Worm (Caenorhabditis elegans) whole organism, L2 larva: Measurements from ENCODE around the gene cnb-1.

Source experiments
- F13H6.1 ChIP-seq: sonication (generic microtip); optimal IDR thresholded peaks from 2 replicates; lab custom pipeline; 2016; ENCODE audit warnings: missing genetic modification characterization, missing compliant biosample characterization
- Y55F3AM.14 ChIP-seq: fragments of 200-800 bp; sonication (Bioruptor generic); optimal IDR thresholded peaks from 2 replicates; lab custom pipeline; 2018; ENCODE audit warnings: mild to moderate bottlenecking, missing genetic modification characterization, missing compliant biosample characterization
- ama-1 ChIP-seq: fragments of 150-350 bp; optimal IDR thresholded peaks from 2 replicates; lab custom pipeline; 2018; ENCODE audit warnings: inconsistent platforms
- ceh-82 ChIP-seq: fragments of 150-350 bp; optimal IDR thresholded peaks from 2 replicates; lab custom pipeline; 2014; ENCODE audit warnings: missing biosample characterization, missing genetic modification characterization
- crh-2 ChIP-seq: sonication (generic microtip); optimal IDR thresholded peaks from 2 replicates; lab custom pipeline; 2017; ENCODE audit warnings: missing biosample characterization, missing genetic modification characterization
- egl-27 ChIP-seq: sonication (generic microtip); optimal IDR thresholded peaks from 3 replicates; lab custom pipeline; 2017; ENCODE audit warnings: missing biosample characterization, missing genetic modification reagents, missing genetic modification characterization
- elt-1 ChIP-seq: fragments of 150-350 bp; optimal IDR thresholded peaks from 2 replicates; lab custom pipeline; 2014; ENCODE audit warnings: missing biosample characterization, missing genetic modification characterization
- elt-3 ChIP-seq: sonication (generic microtip); optimal IDR thresholded peaks from 2 replicates; lab custom pipeline; 2017; ENCODE audit warnings: missing biosample characterization, missing genetic modification characterization
- fos-1 ChIP-seq: fragments of 150-350 bp; optimal IDR thresholded peaks from 2 replicates; lab custom pipeline; 2014; ENCODE audit warnings: missing biosample characterization, missing genetic modification characterization
- gmeb-1 ChIP-seq: fragments of 150-350 bp; optimal IDR thresholded peaks from 2 replicates; lab custom pipeline; 2014; ENCODE audit warnings: missing biosample characterization, missing genetic modification characterization
- lin-39 ChIP-seq: fragments of 150-350 bp; optimal IDR thresholded peaks from 2 replicates; lab custom pipeline; 2014; ENCODE audit warnings: missing biosample characterization, missing genetic modification reagents, missing genetic modification characterization
- lsy-2 ChIP-seq, 2 experiments: fragments of 150-350 bp in 1 of 2; sonication (generic microtip) in 1 of 2; optimal IDR thresholded peaks; 2 replicates each; lab custom pipeline; 2014 to 2017; ENCODE audit warnings: missing biosample characterization in 2 of 2, missing genetic modification characterization in 2 of 2
- mbf-1 ChIP-seq: sonication (generic microtip); optimal IDR thresholded peaks from 2 replicates; lab custom pipeline; 2017; ENCODE audit warnings: missing biosample characterization, missing genetic modification characterization
- mdl-1 ChIP-seq, 2 experiments: fragments of 150-350 bp in 1 of 2; sonication (generic microtip) in 1 of 2; optimal IDR thresholded peaks; 2 replicates each; lab custom pipeline; 2017; ENCODE audit warnings: missing biosample characterization in 2 of 2, missing genetic modification characterization in 2 of 2
- nhr-10 ChIP-seq: sonication (generic microtip); optimal IDR thresholded peaks from 2 replicates; lab custom pipeline; 2017; ENCODE audit warnings: missing biosample characterization, missing genetic modification characterization
- nhr-11 ChIP-seq: fragments of 150-350 bp; optimal IDR thresholded peaks from 2 replicates; lab custom pipeline; 2014; ENCODE audit warnings: missing biosample characterization, missing genetic modification characterization
- nhr-12 ChIP-seq: fragments of 150-350 bp; optimal IDR thresholded peaks from 2 replicates; lab custom pipeline; 2014; ENCODE audit warnings: missing biosample characterization, missing genetic modification characterization
- nhr-129 ChIP-seq: fragments of 150-350 bp; optimal IDR thresholded peaks from 2 replicates; lab custom pipeline; 2014; ENCODE audit warnings: missing biosample characterization, missing genetic modification characterization
- nhr-21 ChIP-seq: fragments of 150-350 bp; optimal IDR thresholded peaks from 2 replicates; lab custom pipeline; 2014; ENCODE audit warnings: missing biosample characterization, missing genetic modification characterization
- nhr-23 ChIP-seq: fragments of 150-350 bp; optimal IDR thresholded peaks from 2 replicates; lab custom pipeline; 2014; ENCODE audit warnings: missing biosample characterization, missing genetic modification reagents, missing genetic modification characterization
- nhr-237 ChIP-seq: fragments of 150-350 bp; optimal IDR thresholded peaks from 2 replicates; lab custom pipeline; 2014; ENCODE audit warnings: missing biosample characterization, missing genetic modification characterization
- nhr-25 ChIP-seq: fragments of 150-350 bp; sonication (generic microtip); optimal IDR thresholded peaks from 3 replicates; lab custom pipeline; 2014; ENCODE audit warnings: missing biosample characterization, missing genetic modification characterization
- nhr-77 ChIP-seq: fragments of 150-350 bp; optimal IDR thresholded peaks from 2 replicates; lab custom pipeline; 2014; ENCODE audit warnings: missing biosample characterization, missing genetic modification characterization
- sem-4 ChIP-seq: fragments of 150-350 bp; optimal IDR thresholded peaks from 2 replicates; lab custom pipeline; 2014; ENCODE audit warnings: missing biosample characterization, missing genetic modification reagents, missing genetic modification characterization
- sma-3 ChIP-seq: sonication (generic microtip); optimal IDR thresholded peaks from 2 replicates; lab custom pipeline; 2016; ENCODE audit warnings: missing genetic modification reagents, missing genetic modification characterization, missing compliant biosample characterization
- sma-9 ChIP-seq, 2 experiments: fragments of 150-350 bp in 1 of 2; sonication (generic microtip) in 1 of 2; optimal IDR thresholded peaks; 2 replicates each; lab custom pipeline; 2014 to 2016; ENCODE audit warnings: missing genetic modification characterization in 2 of 2, mild to moderate bottlenecking in 1 of 2, missing biosample characterization in 1 of 2, missing compliant biosample characterization in 1 of 2, missing genetic modification reagents in 1 of 2, moderate library complexity in 1 of 2
- snpc-4 ChIP-seq: fragments of 150-350 bp; optimal IDR thresholded peaks from 2 replicates; lab custom pipeline; 2014; ENCODE audit warnings: missing biosample characterization, missing genetic modification characterization
- unc-55 ChIP-seq: fragments of 150-350 bp; sonication (generic microtip); optimal IDR thresholded peaks from 3 replicates; lab custom pipeline; 2014; ENCODE audit warnings: missing biosample characterization, missing genetic modification reagents, missing genetic modification characterization
- unc-62 ChIP-seq: fragments of 150-350 bp; optimal IDR thresholded peaks from 2 replicates; lab custom pipeline; 2014; ENCODE audit warnings: missing biosample characterization, missing genetic modification reagents, missing genetic modification characterization
- zag-1 ChIP-seq: fragments of 150-350 bp; optimal IDR thresholded peaks from 2 replicates; lab custom pipeline; 2014; ENCODE audit warnings: missing biosample characterization, missing genetic modification characterization
- ztf-11 ChIP-seq: sonication (generic microtip); optimal IDR thresholded peaks from 2 replicates; lab custom pipeline; 2017; ENCODE audit warnings: missing biosample characterization, missing genetic modification characterization

cnb-1 gene

ce11 chrV:11410902-11411561 is 35.5 kb downstream of the cnb-1 start, which contains the start of the genes K03B8.8 and grl-3:
K03B8.8 (minus strand) TSS chrV:11411002.
grl-3 (plus strand) TSS chrV:11411511.
- TF ChIP-seq nhr-237 (tag; lab: Kevin White, UChicago) = no peak
- no peak for TF ChIP-seq ceh-82 (tag; lab: Kevin White, UChicago)
- no peak for TF ChIP-seq nhr-12
- TF ChIP-seq mdl-1 (tag; optimal IDR thresholded peaks at IDR 0.05; lab: Kevin White, UChicago) = no peak
- no peak for TF ChIP-seq unc-55 (GFP tag; lab: Kevin White, UChicago)
- TF ChIP-seq lin-39 = no peak
- no peak for TF ChIP-seq elt-3 (tag; lab: Kevin White, UChicago)
- TF ChIP-seq Y55F3AM.14 = no peak
- no peak for TF ChIP-seq crh-2 (tag; lab: Kevin White, UChicago)
- TF ChIP-seq ztf-11 (tag; lab: Kevin White, UChicago) = no peak
- TF ChIP-seq elt-1 (tag; lab: Kevin White, UChicago) = no peak
- TF ChIP-seq mbf-1 (tag; lab: Kevin White, UChicago) = no peak

- TF ChIP-seq lin-39 (no peak), egl-27 (peak; percentile 15), F13H6.1 (no peak), nhr-129 (tag; lab: Kevin White, UChicago) (peak; percentile 48), nhr-77 (tag; lab: Kevin White, UChicago) (no peak), snpc-4 (tag; lab: Kevin White, UChicago) (peak; percentile 65), nhr-21 (tag; lab: Kevin White, UChicago) (peak; percentile 13), fos-1 (tag; lab: Kevin White, UChicago) (peak; percentile 61), sma-3 (GFP tag; lab: Kevin White, UChicago) (peak; percentile 65), sma-9 (GFP tag; optimal IDR thresholded peaks at IDR 0.05; lab: Kevin White, UChicago) (peak; percentile 63), sma-9 (tag; optimal IDR thresholded peaks at IDR 0.05; lab: Kevin White, UChicago) (no peak), crh-2 (tag; lab: Kevin White, UChicago) (peak; percentile 40)
Observed at ce11 chrV:11412125-11412524, 36.6 kb downstream of the cnb-1 start.

- TF ChIP-seq snpc-4 (tag; lab: Kevin White, UChicago) = no peak
- TF ChIP-seq nhr-23 (tag; lab: Kevin White, UChicago) = no peak
- TF ChIP-seq nhr-25 (tag; lab: Kevin White, UChicago) = no peak
- TF ChIP-seq crh-2 (tag; lab: Kevin White, UChicago) = no peak
- TF ChIP-seq nhr-21 (tag; lab: Kevin White, UChicago) = no peak
- no peak for TF ChIP-seq nhr-237 (tag; lab: Kevin White, UChicago)
- no peak for TF ChIP-seq F13H6.1
- no peak for TF ChIP-seq lsy-2 (tag; optimal IDR thresholded peaks at IDR 0.05; lab: Kevin White, UChicago)
- no peak for TF ChIP-seq Y55F3AM.14
- TF ChIP-seq ztf-11 (tag; lab: Kevin White, UChicago) = no peak
- no peak for TF ChIP-seq unc-62 (GFP tag; lab: Kevin White, UChicago)
- no peak for TF ChIP-seq nhr-11 (tag; lab: Kevin White, UChicago)
- no peak for TF ChIP-seq sem-4
- no peak for TF ChIP-seq nhr-129 (tag; lab: Kevin White, UChicago)
- TF ChIP-seq, all 48 proteins: peak for 0
Observed at ce11 chrV:11415059-11415458, 39.5 kb downstream of the cnb-1 start, which contains the start of gene deg-3. deg-3 (minus strand) TSS chrV:11415159.

- TF ChIP-seq lsy-2 (tag; optimal IDR thresholded peaks at IDR 0.05; lab: Kevin White, UChicago) = no peak
Observed at ce11 chrV:11421605-11422004, 46.1 kb downstream of the cnb-1 start, which contains the start of gene des-2. des-2 (minus strand) TSS chrV:11421705.

ce11 chrV:11424565-11424964 is 49.0 kb downstream of the cnb-1 start, which contains the start of gene T26H10.2:
T26H10.2 (minus strand) TSS chrV:11424665.
- TF ChIP-seq gmeb-1 (no peak), nhr-12 (no peak), ztf-11 (tag; lab: Kevin White, UChicago) (no peak), nhr-10 (tag; lab: Kevin White, UChicago) (no peak), nhr-25 (tag; lab: Kevin White, UChicago) (no peak), unc-62 (GFP tag; lab: Kevin White, UChicago) (no peak), sma-3 (GFP tag; lab: Kevin White, UChicago) (no peak), ama-1 (lab: Kevin White, UChicago) (no peak), zag-1 (tag; lab: Kevin White, UChicago) (no peak), sem-4 (no peak), fos-1 (tag; lab: Kevin White, UChicago) (no peak)
